Worm (Caenorhabditis elegans): Measurements from ENCODE around the gene Y53G8AR.9.

Gene Y53G8AR.9

ce11 chrIII:3355791-3356190 is 34.7 kb upstream of the Y53G8AR.9 start:
- TF ChIP-seq drap-1 (GFP tag; optimal IDR thresholded peaks at IDR 0.05) (no peak), elt-3 (tag; optimal IDR thresholded peaks at IDR 0.05) (peak; percentile 61)

- TF ChIP-seq mep-1 (tag; optimal IDR thresholded peaks at IDR 0.05) = no peak
Measured at ce11 chrIII:3351672-3352071, 30.6 kb upstream of the Y53G8AR.9 start.

ce11 chrIII:3351091-3351490 is 30.0 kb upstream of the Y53G8AR.9 start:
- no peak for TF ChIP-seq nhr-76 (tag; optimal IDR thresholded peaks at IDR 0.05)
- TF ChIP-seq nhr-12 (tag; optimal IDR thresholded peaks at IDR 0.05) = no peak
- no peak for TF ChIP-seq lin-13 (tag; optimal IDR thresholded peaks at IDR 0.05)
- TF ChIP-seq sptf-1 (tag; optimal IDR thresholded peaks at IDR 0.05) = no peak
- TF ChIP-seq blmp-1 (tag; optimal IDR thresholded peaks at IDR 0.05) = no peak
- no peak for TF ChIP-seq nhr-2 (tag; optimal IDR thresholded peaks at IDR 0.05)
- TF ChIP-seq mep-1 (tag; optimal IDR thresholded peaks at IDR 0.05) = no peak
- peak; percentile 90 for TF ChIP-seq zip-8 (tag; optimal IDR thresholded peaks at IDR 0.05)

ce11 chrIII:3349061-3349460 is 28.0 kb upstream of the Y53G8AR.9 start:
- TF ChIP-seq unc-62 (GFP tag; optimal IDR thresholded peaks at IDR 0.05) (no peak), nhr-12 (tag; optimal IDR thresholded peaks at IDR 0.05) (no peak), mab-5 (tag; optimal IDR thresholded peaks at IDR 0.05) (no peak), M03D4.4 (tag; optimal IDR thresholded peaks at IDR 0.05) (no peak), drap-1 (GFP tag; optimal IDR thresholded peaks at IDR 0.05) (no peak), zip-8 (tag; optimal IDR thresholded peaks at IDR 0.05) (no peak), hlh-1 (tag; optimal IDR thresholded peaks at IDR 0.05) (no peak), sptf-1 (tag; optimal IDR thresholded peaks at IDR 0.05) (no peak), ceh-39 (tag; optimal IDR thresholded peaks at IDR 0.05) (no peak), cnd-1 (tag; optimal IDR thresholded peaks at IDR 0.05) (no peak), nhr-28 (tag; optimal IDR thresholded peaks at IDR 0.05) (no peak), snpc-4 (tag; optimal IDR thresholded peaks at IDR 0.05) (no peak)

DNA sequence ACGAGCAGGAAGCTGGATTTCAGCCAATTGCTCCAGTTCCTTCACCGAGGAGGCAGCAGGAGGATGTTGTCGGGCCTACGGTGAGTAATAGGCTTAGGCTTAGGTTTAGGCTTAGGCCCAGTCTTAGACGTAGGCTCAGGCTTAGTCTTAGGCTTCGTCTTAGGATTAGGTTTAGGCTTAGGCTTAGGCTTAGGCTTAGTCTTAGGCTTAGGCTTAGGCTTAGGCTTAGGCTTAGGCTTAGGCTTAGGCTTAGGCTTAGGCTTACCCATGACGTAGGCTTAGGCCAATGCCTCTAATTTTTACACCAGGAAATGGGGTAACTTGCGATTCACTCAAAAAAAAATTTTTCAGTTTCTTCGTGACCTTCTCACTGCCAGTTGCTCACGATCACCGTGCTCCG is 25.6 kb upstream of the Y53G8AR.9 start:
- TF ChIP-seq elt-1 (tag; optimal IDR thresholded peaks at IDR 0.05; ENCODE audit: borderline replicate concordance, insufficient read depth) = no peak
- no peak for TF ChIP-seq lsy-2 (tag; optimal IDR thresholded peaks at IDR 0.05)
- TF ChIP-seq lin-13 (tag; optimal IDR thresholded peaks at IDR 0.05) = no peak
- peak; percentile 8 for TF ChIP-seq ham-2 (GFP tag; optimal IDR thresholded peaks at IDR 0.05)
- TF ChIP-seq zip-8 (tag; optimal IDR thresholded peaks at IDR 0.05) = no peak
- no peak for TF ChIP-seq snpc-4 (tag; optimal IDR thresholded peaks at IDR 0.05)
- TF ChIP-seq bed-3 (GFP tag; optimal IDR thresholded peaks at IDR 0.05) = no peak

ce11 chrIII:3345835-3346234 is 24.8 kb upstream of the Y53G8AR.9 start:
- TF ChIP-seq snpc-4 (tag; optimal IDR thresholded peaks at IDR 0.05) = no peak
- TF ChIP-seq lin-13 (tag; optimal IDR thresholded peaks at IDR 0.05) = no peak
- peak; percentile 74 for TF ChIP-seq elt-1 (tag; optimal IDR thresholded peaks at IDR 0.05; ENCODE audit: borderline replicate concordance, insufficient read depth)

ce11 chrIII:3344573-3344972 is 23.5 kb upstream of the Y53G8AR.9 start, which contains the start of gene gei-1:
TSS of gene gei-1 (plus strand) at chrIII:3344873.
- TF ChIP-seq blmp-1 (tag; optimal IDR thresholded peaks at IDR 0.05) = no peak
- TF ChIP-seq flh-1 (GFP tag; optimal IDR thresholded peaks at IDR 0.05) = no peak

DNA sequence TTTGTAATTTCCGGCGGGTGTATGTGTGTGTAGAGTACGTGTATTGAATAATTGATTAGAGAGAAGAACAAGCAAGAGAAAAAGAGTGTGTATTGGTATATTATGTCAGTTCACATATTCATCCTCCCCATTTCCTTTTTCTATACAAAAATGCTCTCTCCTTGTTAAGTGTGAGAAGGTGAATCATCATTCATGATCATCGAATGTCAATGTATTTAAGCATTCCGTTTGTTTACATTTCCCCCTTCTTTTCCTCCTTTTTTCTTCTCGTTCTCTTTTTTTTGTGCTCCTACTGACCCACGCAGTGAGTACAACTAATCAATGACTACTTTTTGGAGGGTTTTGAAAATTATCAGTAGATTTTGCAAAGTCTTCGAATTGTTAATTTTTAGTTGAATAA is 22.4 kb upstream of the Y53G8AR.9 start:
- TF ChIP-seq pha-4 (tag; optimal IDR thresholded peaks at IDR 0.05) = peak; percentile 12
- no peak for TF ChIP-seq nhr-12 (tag; optimal IDR thresholded peaks at IDR 0.05)

- TF ChIP-seq elt-1 (tag; optimal IDR thresholded peaks at IDR 0.05; ENCODE audit: borderline replicate concordance, insufficient read depth) = no peak
- TF ChIP-seq blmp-1 (tag; optimal IDR thresholded peaks at IDR 0.05) = peak; percentile 63
- TF ChIP-seq nhr-12 (tag; optimal IDR thresholded peaks at IDR 0.05) = no peak
- TF ChIP-seq pha-4 (tag; optimal IDR thresholded peaks at IDR 0.05) = peak; percentile 49
- TF ChIP-seq elt-3 (tag; optimal IDR thresholded peaks at IDR 0.05) = peak; percentile 92
Measured at ce11 chrIII:3339317-3340016, 18.4 kb upstream of the Y53G8AR.9 start.
